Worm (Caenorhabditis elegans): ENCODE data around the gene arrd-25.
A peak's percentile ranks its signal among the peaks of the same experiment; 100 is the strongest.

The arrd-25 gene

ce11 chrX:14054799-14055198 lies 21.2 kb downstream of the arrd-25 start:
- TF ChIP-seq nhr-10 (tag; optimal IDR thresholded peaks at IDR 0.05) (no peak), elt-3 (tag; optimal IDR thresholded peaks at IDR 0.05) (no peak), F13H6.1 (tag; optimal IDR thresholded peaks at IDR 0.05) (peak; percentile 67), nhr-129 (tag; optimal IDR thresholded peaks at IDR 0.05) (peak; percentile 46)

- no peak for TF ChIP-seq Y55F3AM.14 (GFP tag; optimal IDR thresholded peaks at IDR 0.05)
- no peak for TF ChIP-seq ztf-11 (tag; optimal IDR thresholded peaks at IDR 0.05)
- no peak for TF ChIP-seq ztf-4 (tag; optimal IDR thresholded peaks at IDR 0.05)
- TF ChIP-seq zag-1 (tag; optimal IDR thresholded peaks at IDR 0.05), result no peak
- TF ChIP-seq nhr-25 (tag; optimal IDR thresholded peaks at IDR 0.05), result no peak
- TF ChIP-seq aly-2 (tag; optimal IDR thresholded peaks at IDR 0.05), result no peak
- TF ChIP-seq nhr-129 (tag; optimal IDR thresholded peaks at IDR 0.05), result no peak
- TF ChIP-seq mdl-1 (tag; optimal IDR thresholded peaks at IDR 0.05), result no peak
- no peak for TF ChIP-seq ztf-1 (GFP tag; conservative IDR thresholded peaks at IDR 0.05)
- no peak for TF ChIP-seq nhr-12 (tag; optimal IDR thresholded peaks at IDR 0.05)
- TF ChIP-seq nhr-23 (tag; optimal IDR thresholded peaks at IDR 0.05), result no peak
These were observed 22.1 kb downstream of the arrd-25 start for ce11 chrX:14055715-14056114.

ce11 chrX:14056527-14056926 lies 22.9 kb downstream of the arrd-25 start:
- TF ChIP-seq sma-3 (GFP tag; optimal IDR thresholded peaks at IDR 0.05) (no peak), Y55F3AM.14 (GFP tag; optimal IDR thresholded peaks at IDR 0.05) (no peak), lsy-2 (tag; optimal IDR thresholded peaks at IDR 0.05) (peak in 1 of 2 experiments; percentile 23), lin-39 (tag; optimal IDR thresholded peaks at IDR 0.05) (no peak), mab-5 (tag; optimal IDR thresholded peaks at IDR 0.05) (peak; percentile 52), nhr-129 (tag; optimal IDR thresholded peaks at IDR 0.05) (peak; percentile 15), unc-39 (tag; optimal IDR thresholded peaks at IDR 0.05) (no peak), nhr-10 (tag; optimal IDR thresholded peaks at IDR 0.05) (no peak), aly-2 (tag; optimal IDR thresholded peaks at IDR 0.05) (no peak), nhr-237 (tag; optimal IDR thresholded peaks at IDR 0.05) (no peak), peb-1 (tag; optimal IDR thresholded peaks at IDR 0.05) (no peak), sma-9 (GFP tag; optimal IDR thresholded peaks at IDR 0.05) (peak; percentile 42), sma-9 (tag; optimal IDR thresholded peaks at IDR 0.05) (no peak), C34F6.9 (tag; optimal IDR thresholded peaks at IDR 0.05) (peak; percentile 14), nhr-23 (tag; optimal IDR thresholded peaks at IDR 0.05) (no peak), dmd-4 (tag; optimal IDR thresholded peaks at IDR 0.05) (no peak), unc-62 (GFP tag; optimal IDR thresholded peaks at IDR 0.05) (no peak), skn-1 (tag; optimal IDR thresholded peaks at IDR 0.05) (no peak), nhr-21 (tag; optimal IDR thresholded peaks at IDR 0.05) (no peak)

ce11 chrX:14062771-14063170 lies 29.2 kb downstream of the arrd-25 start:
- TF ChIP-seq F13H6.1 (tag; optimal IDR thresholded peaks at IDR 0.05) (no peak), snpc-4 (tag; optimal IDR thresholded peaks at IDR 0.05) (peak; percentile 4)

ce11 chrX:14063830-14064229 lies 30.2 kb downstream of the arrd-25 start:
- TF ChIP-seq dmd-4 (tag; optimal IDR thresholded peaks at IDR 0.05), result no peak
- TF ChIP-seq fos-1 (tag; optimal IDR thresholded peaks at IDR 0.05), result peak; percentile 91
- TF ChIP-seq nhr-23 (tag; optimal IDR thresholded peaks at IDR 0.05), result no peak
- peak; percentile 34 for TF ChIP-seq nhr-77 (tag; optimal IDR thresholded peaks at IDR 0.05)
- TF ChIP-seq lsy-2 (tag; optimal IDR thresholded peaks at IDR 0.05), result peak; percentile 79 to 86
- peak; percentile 79 for TF ChIP-seq sem-4 (tag; optimal IDR thresholded peaks at IDR 0.05)
- TF ChIP-seq mbf-1 (tag; optimal IDR thresholded peaks at IDR 0.05), result no peak
- no peak for TF ChIP-seq unc-39 (tag; optimal IDR thresholded peaks at IDR 0.05)
- TF ChIP-seq lin-39 (tag; optimal IDR thresholded peaks at IDR 0.05), result no peak
- peak; percentile 7 for TF ChIP-seq unc-62 (GFP tag; optimal IDR thresholded peaks at IDR 0.05)
- TF ChIP-seq elt-3 (tag; optimal IDR thresholded peaks at IDR 0.05), result no peak
- peak; percentile 81 for TF ChIP-seq Y55F3AM.14 (GFP tag; optimal IDR thresholded peaks at IDR 0.05)
- peak; percentile 45 for TF ChIP-seq skn-1 (tag; optimal IDR thresholded peaks at IDR 0.05)
- TF ChIP-seq sma-9 (GFP tag; optimal IDR thresholded peaks at IDR 0.05), result peak; percentile 94
- no peak for TF ChIP-seq sma-9 (tag; optimal IDR thresholded peaks at IDR 0.05)
- TF ChIP-seq nhr-10 (tag; optimal IDR thresholded peaks at IDR 0.05), result peak; percentile 8
- peak; percentile 76 for TF ChIP-seq ama-1 (optimal IDR thresholded peaks at IDR 0.05)
- no peak for TF ChIP-seq ceh-16 (tag; optimal IDR thresholded peaks at IDR 0.05)
- TF ChIP-seq ZK546.5 (tag; optimal IDR thresholded peaks at IDR 0.05), result no peak
- TF ChIP-seq ztf-1 (GFP tag; conservative IDR thresholded peaks at IDR 0.05), result no peak
- peak; percentile 5 for TF ChIP-seq blmp-1 (tag; optimal IDR thresholded peaks at IDR 0.05; ENCODE audit: insufficient read depth)
- TF ChIP-seq ztf-11 (tag; optimal IDR thresholded peaks at IDR 0.05), result no peak
- peak; percentile 81 for TF ChIP-seq zag-1 (tag; optimal IDR thresholded peaks at IDR 0.05)
- peak; percentile 0 for TF ChIP-seq R02D3.7 (tag; optimal IDR thresholded peaks at IDR 0.05)
- TF ChIP-seq peb-1 (tag; optimal IDR thresholded peaks at IDR 0.05), result no peak
- peak; percentile 78 for TF ChIP-seq nhr-25 (tag; optimal IDR thresholded peaks at IDR 0.05)
- TF ChIP-seq F13H6.1 (tag; optimal IDR thresholded peaks at IDR 0.05), result peak; percentile 91
- TF ChIP-seq unc-55 (GFP tag; optimal IDR thresholded peaks at IDR 0.05), result peak; percentile 95
- peak; percentile 25 to 77 for TF ChIP-seq mdl-1 (tag; optimal IDR thresholded peaks at IDR 0.05)
- TF ChIP-seq lin-11 (tag; optimal IDR thresholded peaks at IDR 0.05), result peak; percentile 64
- peak; percentile 86 for TF ChIP-seq lin-13 (GFP tag; optimal IDR thresholded peaks at IDR 0.05)
- TF ChIP-seq alr-1 (tag; optimal IDR thresholded peaks at IDR 0.05), result no peak
- TF ChIP-seq egl-27 (tag; optimal IDR thresholded peaks at IDR 0.05), result peak; percentile 83
- TF ChIP-seq nhr-21 (tag; optimal IDR thresholded peaks at IDR 0.05), result peak; percentile 83
- no peak for TF ChIP-seq elt-1 (tag; optimal IDR thresholded peaks at IDR 0.05)

Measured in whole organism, L2 larva.